Worm (Caenorhabditis elegans) whole organism, L4 larva: ENCODE data around the gene dyf-6.

Experiments
- F10B5.3 ChIP-seq: sonication (generic microtip); optimal IDR thresholded peaks from 2 replicates; lab custom pipeline; 2016; ENCODE audit warnings: mild to moderate bottlenecking, missing genetic modification characterization, missing compliant biosample characterization
- F44E2.7 ChIP-seq: fragments of 200-800 bp; sonication (Bioruptor generic); IDR thresholded peaks from 2 replicates; pipeline ENCODE4 v2.1.2; 2022; ENCODE audit warnings: missing genetic modification characterization, missing compliant biosample characterization
- Y5F2A.4 ChIP-seq: fragments of 200-800 bp; sonication (Bioruptor generic); optimal IDR thresholded peaks from 2 replicates; lab custom pipeline; 2018; ENCODE audit warnings: mild to moderate bottlenecking, missing genetic modification characterization, missing compliant biosample characterization
- aha-1 ChIP-seq: fragments of 150-350 bp; peaks from one replicate; lab custom pipeline; 2014; ENCODE audit warnings: missing biosample characterization, missing genetic modification characterization
- aly-2 ChIP-seq: sonication (generic microtip); optimal IDR thresholded peaks from 2 replicates; lab custom pipeline; 2018; ENCODE audit warnings: missing biosample characterization, missing genetic modification characterization
- attf-4 ChIP-seq: sonication (generic microtip); optimal IDR thresholded peaks from 3 replicates; lab custom pipeline; 2017; ENCODE audit warnings: missing biosample characterization, missing genetic modification characterization
- ceh-32 ChIP-seq: sonication (generic microtip); optimal IDR thresholded peaks from 2 replicates; lab custom pipeline; 2016; ENCODE audit warnings: mild to moderate bottlenecking, missing genetic modification characterization, missing compliant biosample characterization; ENCODE audit not compliant: poor library complexity
- ceh-44 ChIP-seq: fragments of 200-800 bp; sonication (Bioruptor generic); IDR thresholded peaks from 2 replicates; pipeline ENCODE4 v1.3.6; 2022; ENCODE audit warnings: missing genetic modification reagents, missing genetic modification characterization, missing compliant biosample characterization
- daf-16 ChIP-seq, 3 experiments: sonication (generic microtip); optimal IDR thresholded peaks; 2 replicates each; lab custom pipeline; 2016 to 2017; ENCODE audit warnings: missing genetic modification characterization in 3 of 3, missing genetic modification reagents in 3 of 3, mild to moderate bottlenecking in 2 of 3, missing compliant biosample characterization in 2 of 3, missing biosample characterization in 1 of 3, moderate library complexity in 1 of 3
- daf-8 ChIP-seq: fragments of 200-800 bp; sonication (Bioruptor generic); IDR thresholded peaks from 2 replicates; pipeline ENCODE4 v1.3.6; 2022; ENCODE audit warnings: missing genetic modification characterization, missing compliant biosample characterization
- egl-43 ChIP-seq: fragments of 200-800 bp; sonication (Bioruptor generic); IDR thresholded peaks from 2 replicates; pipeline ENCODE4 v1.3.6; 2022; ENCODE audit warnings: missing genetic modification reagents, missing genetic modification characterization, missing compliant biosample characterization
- gei-8 ChIP-seq: fragments of 200-800 bp; sonication (Bioruptor generic); optimal IDR thresholded peaks from 2 replicates; lab custom pipeline; 2018; ENCODE audit warnings: mild to moderate bottlenecking, missing genetic modification characterization, missing compliant biosample characterization
- hlh-11 ChIP-seq: fragments of 200-800 bp; sonication (Bioruptor generic); optimal IDR thresholded peaks from 2 replicates; lab custom pipeline; 2018; ENCODE audit warnings: mild to moderate bottlenecking, missing genetic modification characterization, missing compliant biosample characterization
- hmg-1.1 ChIP-seq: fragments of 200-800 bp; sonication (Bioruptor generic); IDR thresholded peaks from 2 replicates; pipeline ENCODE4 v1.3.6; 2022; ENCODE audit warnings: missing genetic modification reagents, missing genetic modification characterization, missing compliant biosample characterization
- jun-1 ChIP-seq: fragments of 150-350 bp; optimal IDR thresholded peaks from 2 replicates; lab custom pipeline; 2014; ENCODE audit warnings: missing biosample characterization, missing genetic modification reagents, missing genetic modification characterization
- lim-7 ChIP-seq: fragments of 200-800 bp; sonication (Bioruptor generic); IDR thresholded peaks from 2 replicates; pipeline ENCODE4 v1.3.6; 2022; ENCODE audit warnings: missing genetic modification characterization, missing compliant biosample characterization
- lin-1 ChIP-seq: fragments of 200-800 bp; sonication (Bioruptor generic); IDR thresholded peaks from 2 replicates; pipeline ENCODE4 v1.3.6; 2022; ENCODE audit warnings: missing genetic modification reagents, missing genetic modification characterization, missing compliant biosample characterization
- lin-13 ChIP-seq: fragments of 150-350 bp; optimal IDR thresholded peaks from 2 replicates; lab custom pipeline; 2014; ENCODE audit warnings: missing biosample characterization, missing genetic modification reagents, missing genetic modification characterization
- lin-29 ChIP-seq: fragments of 200-800 bp; sonication (Bioruptor generic); IDR thresholded peaks from 2 replicates; pipeline ENCODE4 v1.3.6; 2022; ENCODE audit warnings: missing genetic modification reagents, missing genetic modification characterization, missing compliant biosample characterization
- lsy-2 ChIP-seq, 2 experiments: fragments of 150-350 bp in 1 of 2; sonication (generic microtip) in 1 of 2; optimal IDR thresholded peaks; 2 replicates each; lab custom pipeline; 2014 to 2017; ENCODE audit warnings: missing biosample characterization in 2 of 2, missing genetic modification characterization in 2 of 2
- madf-5 ChIP-seq, 2 experiments: fragments of 200-800 bp; sonication (Bioruptor generic); IDR thresholded peaks; 2 replicates each; pipeline ENCODE4 v1.3.6; 2022; ENCODE audit warnings: missing compliant biosample characterization in 2 of 2, missing genetic modification characterization in 2 of 2
- mdl-1 ChIP-seq, 2 experiments: fragments of 150-350 bp in 1 of 2; sonication (generic microtip) in 1 of 2; optimal IDR thresholded peaks; 2 replicates each; lab custom pipeline; 2014 to 2017; ENCODE audit warnings: missing biosample characterization in 2 of 2, missing genetic modification characterization in 2 of 2
- mdt-29 ChIP-seq: fragments of 200-800 bp; sonication (Bioruptor generic); IDR thresholded peaks from 2 replicates; pipeline ENCODE4 v1.3.6; 2022; ENCODE audit warnings: missing genetic modification reagents, missing genetic modification characterization, missing compliant biosample characterization
- mes-2 ChIP-seq: sonication (generic microtip); optimal IDR thresholded peaks from 2 replicates; lab custom pipeline; 2016; ENCODE audit warnings: missing genotype, mild to moderate bottlenecking, missing genetic modification characterization, missing compliant biosample characterization; ENCODE audit not compliant: poor library complexity, severe bottlenecking
- nhr-237 ChIP-seq: sonication (generic microtip); optimal IDR thresholded peaks from 2 replicates; lab custom pipeline; 2017; ENCODE audit warnings: missing biosample characterization, missing genetic modification characterization
- nhr-28 ChIP-seq: fragments of 150-350 bp; optimal IDR thresholded peaks from 2 replicates; lab custom pipeline; 2014; ENCODE audit warnings: missing biosample characterization, missing genetic modification characterization
- nhr-42 ChIP-seq: fragments of 200-800 bp; sonication (Bioruptor generic); IDR thresholded peaks from 2 replicates; pipeline ENCODE4 v1.3.6; 2022; ENCODE audit warnings: missing genetic modification characterization, missing compliant biosample characterization
- nhr-77 ChIP-seq: fragments of 150-350 bp; optimal IDR thresholded peaks from 2 replicates; lab custom pipeline; 2014; ENCODE audit warnings: missing biosample characterization, missing genetic modification characterization
- pqm-1 ChIP-seq: sonication (generic microtip); optimal IDR thresholded peaks from 2 replicates; lab custom pipeline; 2017; ENCODE audit warnings: missing biosample characterization, missing genetic modification characterization
- set-16 ChIP-seq: fragments of 200-800 bp; sonication (Bioruptor generic); IDR thresholded peaks from 2 replicates; pipeline ENCODE4 v1.3.6; 2022; ENCODE audit warnings: missing genetic modification reagents, missing genetic modification characterization, missing compliant biosample characterization
- snpc-1.2 ChIP-seq: fragments of 200-800 bp; sonication (Bioruptor generic); IDR thresholded peaks from 2 replicates; pipeline ENCODE4 v1.3.6; 2022; ENCODE audit warnings: missing genetic modification reagents, missing genetic modification characterization, missing compliant biosample characterization
- tag-97 ChIP-seq: fragments of 200-800 bp; sonication (Bioruptor generic); IDR thresholded peaks from 2 replicates; pipeline ENCODE4 v1.3.6; 2022; ENCODE audit warnings: missing genetic modification characterization, missing compliant biosample characterization
- unc-130 ChIP-seq: sonication (generic microtip); optimal IDR thresholded peaks from 2 replicates; lab custom pipeline; 2016; ENCODE audit warnings: missing genetic modification reagents, missing genetic modification characterization, missing compliant biosample characterization
- vab-7 ChIP-seq: fragments of 200-800 bp; sonication (Bioruptor generic); IDR thresholded peaks from 2 replicates; pipeline ENCODE4 v1.3.6; 2022; ENCODE audit warnings: missing genetic modification reagents, missing genetic modification characterization, missing compliant biosample characterization
- zfp-2 ChIP-seq: sonication (generic microtip); optimal IDR thresholded peaks from 2 replicates; lab custom pipeline; 2016; ENCODE audit warnings: mild to moderate bottlenecking, missing genetic modification characterization, missing compliant biosample characterization
- ztf-11 ChIP-seq: fragments of 150-350 bp; optimal IDR thresholded peaks from 2 replicates; lab custom pipeline; 2014; ENCODE audit warnings: missing biosample characterization, missing genetic modification characterization
- ztf-7 ChIP-seq: fragments of 150-350 bp; optimal IDR thresholded peaks from 2 replicates; lab custom pipeline; 2014; ENCODE audit warnings: missing biosample characterization, missing genetic modification characterization

Gene dyf-6

DNA sequence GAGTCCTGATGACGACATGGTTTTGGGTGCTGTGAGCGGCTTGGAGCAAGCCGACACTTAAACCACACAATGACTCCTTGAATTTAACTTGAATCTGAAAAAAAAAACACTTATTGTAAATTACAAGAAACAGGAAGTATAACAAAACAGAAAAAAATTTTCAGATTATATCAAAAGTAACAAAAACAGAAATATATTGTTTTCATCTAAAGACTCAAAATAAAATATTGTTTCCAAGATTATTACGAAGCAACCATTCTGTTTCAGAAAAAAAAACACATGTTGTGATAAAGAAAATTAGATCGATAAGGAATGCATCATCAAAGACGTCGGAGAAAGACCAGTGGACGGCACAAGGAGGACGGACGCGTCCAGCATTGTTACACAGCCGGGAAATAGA lies 42.2 kb upstream of the dyf-6 start, which contains the start of gene mig-15:
mig-15 (minus strand) TSS at position 101 of the 400 bp plus-strand sequence.
- TF ChIP-seq daf-16 (GFP tag; optimal IDR thresholded peaks at IDR 0.05; lab: Kevin White, UChicago) (no peak), daf-16 (tag; optimal IDR thresholded peaks at IDR 0.05; lab: Kevin White, UChicago) (peak; percentile 24), lim-7 (no peak)

DNA sequence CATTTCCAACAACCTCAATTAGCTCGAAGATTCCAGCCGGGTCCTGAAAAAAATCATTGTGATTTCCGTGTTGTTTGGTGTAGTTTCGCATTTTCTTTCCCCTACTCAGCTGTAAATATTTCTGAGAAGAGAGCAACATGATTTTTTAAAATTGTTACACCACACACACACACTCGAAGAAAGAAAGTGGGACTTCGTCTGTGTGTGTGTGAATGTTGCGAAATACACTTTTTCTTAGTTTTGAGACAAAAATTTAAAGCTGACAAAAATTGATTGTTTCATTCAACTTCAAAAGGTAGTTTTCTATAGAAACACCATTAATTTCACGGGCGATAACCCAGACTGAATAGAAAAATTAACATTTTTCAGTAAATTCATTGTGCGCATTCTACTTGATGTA lies 41.8 kb upstream of the dyf-6 start:
- TF ChIP-seq madf-5 (GFP tag; IDR thresholded peaks at IDR 0.05; lab: Robert Waterston, UW) (no peak), hlh-11 (tag; lab: Kevin White, UChicago) (no peak), zfp-2 (tag; lab: Kevin White, UChicago) (no peak), pqm-1 (tag; lab: Kevin White, UChicago) (no peak), attf-4 (no peak), lin-29 (GFP tag; lab: Robert Waterston, UW) (no peak), nhr-28 (tag; lab: Kevin White, UChicago) (no peak), nhr-42 (GFP tag; lab: Robert Waterston, UW) (no peak), ceh-32 (tag; lab: Kevin White, UChicago) (no peak), hmg-1.1 (no peak), unc-130 (GFP tag; lab: Kevin White, UChicago) (no peak), nhr-77 (tag; lab: Kevin White, UChicago) (no peak), jun-1 (tag; lab: Kevin White, UChicago) (no peak)

ce11 chrX:10424744-10425143 lies 38.4 kb upstream of the dyf-6 start:
- TF ChIP-seq aha-1 (tag; lab: Kevin White, UChicago) (no peak), ztf-7 (no peak), nhr-237 (tag; lab: Kevin White, UChicago) (no peak), snpc-1.2 (no peak), egl-43 (0 out of 2 replicates have a peak, but pooled peaks have one; percentile 9), daf-8 (GFP tag; lab: Robert Waterston, UW) (no peak), pqm-1 (tag; lab: Kevin White, UChicago) (no peak), unc-130 (GFP tag; lab: Kevin White, UChicago) (no peak), lin-13 (GFP tag; lab: Kevin White, UChicago) (no peak), aly-2 (tag; lab: Kevin White, UChicago) (no peak), attf-4 (no peak), mdl-1 (tag; optimal IDR thresholded peaks at IDR 0.05; lab: Kevin White, UChicago) (no peak), ceh-44 (no peak), Y5F2A.4 (no peak), vab-7 (0 out of 2 replicates have a peak, but pooled peaks have one; percentile 17), tag-97 (GFP tag; lab: Robert Waterston, UW) (no peak), mes-2 (tag; lab: Kevin White, UChicago) (no peak), ztf-11 (tag; lab: Kevin White, UChicago) (no peak), lin-1 (GFP tag; lab: Robert Waterston, UW) (no peak), gei-8 (GFP tag; lab: Kevin White, UChicago) (no peak), set-16 (GFP tag; lab: Robert Waterston, UW) (peak; percentile 49; the same call in 1 of the 2 replicates), F44E2.7 (GFP tag; lab: Robert Waterston, UW) (no peak), lsy-2 (tag; optimal IDR thresholded peaks at IDR 0.05; lab: Kevin White, UChicago) (no peak), ceh-32 (tag; lab: Kevin White, UChicago) (no peak), mdt-29 (GFP tag; lab: Robert Waterston, UW) (no peak), nhr-42 (GFP tag; lab: Robert Waterston, UW) (no peak)

DNA sequence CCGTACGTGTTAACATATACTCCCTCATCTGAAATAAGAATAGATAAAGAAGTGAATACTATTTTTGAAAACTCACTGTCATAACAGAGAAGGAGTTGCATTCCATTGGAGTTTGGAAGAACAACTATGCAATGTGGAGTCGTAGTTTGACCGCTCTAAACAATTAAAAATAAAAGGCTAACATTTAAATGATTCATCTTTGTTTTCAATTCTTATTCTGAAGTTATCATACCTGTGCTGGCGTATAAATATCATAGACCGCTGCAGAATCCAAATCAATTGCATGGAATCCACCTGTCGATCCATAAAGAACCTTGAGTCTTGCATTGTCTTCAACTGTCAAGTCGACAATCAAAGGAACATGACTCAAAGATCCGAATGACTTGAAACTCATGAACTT lies 36.4 kb upstream of the dyf-6 start:
- TF ChIP-seq aha-1 (tag; lab: Kevin White, UChicago), result peak; percentile 96
- TF ChIP-seq F10B5.3, result no peak
- TF ChIP-seq, all 104 proteins: peak for 1
